Fruit fly (Drosophila melanogaster): ENCODE data around the gene Reps.

Gene Reps

DNA sequence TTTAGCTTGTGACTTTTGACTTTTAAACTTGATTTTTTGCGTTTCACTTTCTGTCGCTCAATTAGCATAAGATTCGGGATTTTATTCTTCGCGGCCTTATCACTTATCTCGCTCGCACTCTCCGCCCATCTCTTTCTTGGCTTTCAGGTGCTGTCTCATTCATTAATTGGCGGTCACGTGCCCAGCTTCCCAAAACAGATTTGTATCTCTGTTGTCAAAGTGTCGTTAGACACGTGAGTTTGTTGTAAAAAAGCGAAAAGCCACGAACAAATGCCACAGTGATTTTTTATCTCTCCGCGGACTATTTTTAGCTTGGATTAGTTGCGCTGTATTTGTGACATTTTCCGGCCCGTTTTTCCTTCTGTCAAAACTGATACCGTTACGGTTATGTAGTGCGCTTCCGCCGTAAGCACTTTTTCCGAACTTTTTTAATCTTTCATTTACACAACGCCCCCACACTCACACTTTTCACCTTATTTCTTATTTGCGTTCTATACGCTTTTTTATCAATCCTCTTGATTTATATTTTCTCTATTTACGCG, 49.6 kb downstream of the Reps start:
- no peak for TF ChIP-seq Sin3A (optimal IDR thresholded peaks at IDR 0.05)
- TF ChIP-seq h (optimal IDR thresholded peaks at IDR 0.05) = no peak
- no peak for TF ChIP-seq insv (optimal IDR thresholded peaks at IDR 0.05)
- no peak for TF ChIP-seq Myc (optimal IDR thresholded peaks at IDR 0.05)
- TF ChIP-seq ttk (optimal IDR thresholded peaks at IDR 0.05) = no peak
- no peak for TF ChIP-seq psq (optimal IDR thresholded peaks at IDR 0.05)

DNA sequence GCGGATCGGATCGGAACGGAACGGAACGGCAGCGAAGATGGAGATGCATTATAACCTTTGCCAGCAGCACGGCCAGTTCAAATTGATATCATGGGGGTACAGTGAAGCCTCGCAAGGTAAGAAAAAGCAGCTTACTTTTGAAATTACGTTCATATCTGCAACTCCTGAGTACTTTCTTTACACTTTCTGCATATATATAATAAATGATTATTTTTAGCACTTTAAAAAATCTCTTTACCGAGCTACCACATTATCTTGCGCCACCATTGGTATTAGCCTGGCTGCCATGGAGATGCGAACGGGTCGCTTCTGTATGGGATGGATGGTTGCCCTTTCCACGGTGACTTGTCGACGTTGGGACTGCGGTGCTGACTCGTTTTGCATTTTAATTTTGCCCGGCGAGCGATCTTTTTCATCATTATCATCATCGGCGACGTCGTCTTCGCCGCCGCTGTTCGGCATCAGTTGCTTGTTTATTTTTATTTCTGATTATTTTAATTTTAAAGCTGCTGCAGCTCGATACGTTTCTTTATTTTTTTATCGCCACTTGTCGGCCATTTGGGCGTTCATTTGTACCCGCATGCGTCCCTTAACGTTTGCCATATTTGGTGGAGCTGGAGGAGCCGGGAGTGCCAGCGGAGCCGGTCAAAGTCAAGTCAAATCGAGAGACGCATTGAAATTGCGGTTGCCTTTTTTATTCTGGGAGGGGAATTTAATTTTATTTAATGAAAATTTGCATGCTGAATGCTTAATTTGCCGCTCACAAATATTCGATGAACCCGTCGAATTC, 53.2 kb downstream of the Reps start:
- TF ChIP-seq insv (optimal IDR thresholded peaks at IDR 0.05) (peak; percentile 29), ttk (optimal IDR thresholded peaks at IDR 0.05) (no peak), h (optimal IDR thresholded peaks at IDR 0.05) (no peak), Sin3A (optimal IDR thresholded peaks at IDR 0.05) (no peak), Myc (optimal IDR thresholded peaks at IDR 0.05) (no peak), psq (optimal IDR thresholded peaks at IDR 0.05) (no peak)

DNA sequence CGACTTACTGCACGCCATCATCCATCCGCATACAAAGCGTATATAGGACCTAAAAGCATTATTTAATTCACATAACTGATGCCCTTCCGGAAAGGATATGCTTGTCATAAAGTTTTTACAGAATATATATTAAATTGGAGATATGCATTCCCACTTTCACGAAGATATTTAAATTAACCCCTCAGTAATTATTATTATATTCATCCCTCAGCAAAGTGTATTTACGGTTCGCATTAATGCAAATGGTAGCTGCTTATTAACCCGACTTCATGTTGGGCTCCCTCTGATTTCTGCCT, 54.0 kb downstream of the Reps start:
- TF ChIP-seq ttk (optimal IDR thresholded peaks at IDR 0.05) (no peak), h (optimal IDR thresholded peaks at IDR 0.05) (no peak), insv (optimal IDR thresholded peaks at IDR 0.05) (no peak), psq (optimal IDR thresholded peaks at IDR 0.05) (no peak), Sin3A (optimal IDR thresholded peaks at IDR 0.05) (no peak), Myc (optimal IDR thresholded peaks at IDR 0.05) (no peak)

DNA sequence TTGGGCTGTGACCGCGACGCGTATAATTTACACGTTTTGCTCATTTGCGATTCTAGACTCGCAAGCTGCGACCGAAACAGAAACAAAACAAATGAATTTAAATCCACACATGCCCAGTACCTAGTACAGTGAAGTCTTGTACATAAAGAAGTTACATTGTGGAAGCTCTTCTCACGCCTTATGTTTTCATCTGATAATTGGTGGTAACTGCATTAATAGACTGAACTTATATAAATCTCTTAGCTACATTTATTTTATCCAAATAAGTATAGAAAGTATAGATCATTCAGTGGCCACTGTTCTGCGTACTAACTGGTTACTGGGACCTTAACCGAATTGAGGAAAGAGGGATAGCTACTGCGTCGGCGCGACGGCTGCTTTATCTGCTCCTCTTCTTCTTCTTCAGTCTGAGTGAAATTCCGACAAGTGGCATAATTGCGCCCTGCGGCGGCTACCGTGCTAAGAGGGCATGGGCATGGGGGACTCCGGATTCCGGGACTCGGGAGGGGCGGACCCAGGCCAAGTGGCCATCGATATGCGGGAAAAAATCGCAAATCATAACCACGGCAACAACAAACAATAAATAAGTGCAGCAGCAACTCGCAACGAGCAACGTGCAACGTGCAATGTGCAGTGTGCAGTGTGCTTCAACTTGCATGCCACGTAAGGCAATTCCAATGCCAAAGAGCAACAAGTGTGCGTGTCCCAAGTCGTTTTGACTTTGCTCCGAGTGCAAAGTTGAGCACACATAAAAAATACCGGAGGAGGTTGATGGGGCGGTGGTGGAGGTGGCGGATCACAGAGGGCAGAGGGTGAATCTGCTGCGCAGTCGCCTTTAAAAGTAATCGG, 54.6 kb downstream of the Reps start:
- TF ChIP-seq Myc (optimal IDR thresholded peaks at IDR 0.05) (no peak), insv (optimal IDR thresholded peaks at IDR 0.05) (no peak), h (optimal IDR thresholded peaks at IDR 0.05) (no peak)
